Worm (Caenorhabditis elegans): Measurements from ENCODE around the gene gcy-20.

ce11 chrV:16253687-16254086, at the start of gene gcy-20:
- TF ChIP-seq flt-1 (GFP tag; IDR thresholded peaks at IDR 0.05) (no peak), tab-1 (GFP tag; IDR thresholded peaks at IDR 0.05) (no peak), ref-1 (GFP tag; conservative IDR thresholded peaks at IDR 0.05) (no peak), T22C8.4 (GFP tag; IDR thresholded peaks at IDR 0.05) (no peak), ztf-23 (GFP tag; IDR thresholded peaks at IDR 0.05) (no peak), med-1 (GFP tag; optimal IDR thresholded peaks at IDR 0.05; ENCODE audit: insufficient read depth) (no peak), ztf-29 (GFP tag; IDR thresholded peaks at IDR 0.05) (no peak), cog-1 (tag; optimal IDR thresholded peaks at IDR 0.05) (no peak)

Data from whole organism, midembryonic.